Worm (Caenorhabditis elegans) whole organism, L4 larva: ENCODE results near the gene F01D5.1.

Experiments used
- F44E2.7 ChIP-seq: fragments of 200-800 bp; sonication (Bioruptor generic); IDR thresholded peaks from 2 replicates; pipeline ENCODE4 v2.1.2; 2022; ENCODE audit warnings: missing genetic modification characterization, missing compliant biosample characterization
- attf-4 ChIP-seq: sonication (generic microtip); optimal IDR thresholded peaks from 3 replicates; lab custom pipeline; 2017; ENCODE audit warnings: missing biosample characterization, missing genetic modification characterization
- ceh-82 ChIP-seq: sonication (generic microtip); optimal IDR thresholded peaks from 2 replicates; lab custom pipeline; 2017; ENCODE audit warnings: missing biosample characterization, missing genetic modification characterization
- dmd-6 ChIP-seq: fragments of 200-800 bp; sonication (Bioruptor generic); IDR thresholded peaks from 2 replicates; pipeline ENCODE4 v1.3.6; 2022; ENCODE audit warnings: missing genetic modification reagents, missing genetic modification characterization, missing compliant biosample characterization
- lin-39 ChIP-seq: fragments of 150-350 bp; optimal IDR thresholded peaks from 2 replicates; lab custom pipeline; 2014; ENCODE audit warnings: missing biosample characterization, missing genetic modification reagents, missing genetic modification characterization
- mdt-29 ChIP-seq: fragments of 200-800 bp; sonication (Bioruptor generic); IDR thresholded peaks from 2 replicates; pipeline ENCODE4 v1.3.6; 2022; ENCODE audit warnings: missing genetic modification reagents, missing genetic modification characterization, missing compliant biosample characterization
- nhr-11 ChIP-seq: fragments of 150-350 bp; optimal IDR thresholded peaks from 2 replicates; lab custom pipeline; 2014; ENCODE audit warnings: missing biosample characterization, missing genetic modification characterization
- nhr-6 ChIP-seq: fragments of 150-350 bp; optimal IDR thresholded peaks from 2 replicates; lab custom pipeline; 2014; ENCODE audit warnings: missing biosample characterization, missing genetic modification characterization
- nhr-76 ChIP-seq: fragments of 150-350 bp; optimal IDR thresholded peaks from 2 replicates; lab custom pipeline; 2014; ENCODE audit warnings: missing biosample characterization, missing genetic modification characterization
- pqm-1 ChIP-seq: sonication (generic microtip); optimal IDR thresholded peaks from 2 replicates; lab custom pipeline; 2017; ENCODE audit warnings: missing biosample characterization, missing genetic modification characterization
- unc-39 ChIP-seq: sonication (generic microtip); optimal IDR thresholded peaks from 2 replicates; lab custom pipeline; 2017; ENCODE audit warnings: missing biosample characterization, missing genetic modification characterization
- ztf-11 ChIP-seq: fragments of 150-350 bp; optimal IDR thresholded peaks from 2 replicates; lab custom pipeline; 2014; ENCODE audit warnings: missing biosample characterization, missing genetic modification characterization

DNA sequence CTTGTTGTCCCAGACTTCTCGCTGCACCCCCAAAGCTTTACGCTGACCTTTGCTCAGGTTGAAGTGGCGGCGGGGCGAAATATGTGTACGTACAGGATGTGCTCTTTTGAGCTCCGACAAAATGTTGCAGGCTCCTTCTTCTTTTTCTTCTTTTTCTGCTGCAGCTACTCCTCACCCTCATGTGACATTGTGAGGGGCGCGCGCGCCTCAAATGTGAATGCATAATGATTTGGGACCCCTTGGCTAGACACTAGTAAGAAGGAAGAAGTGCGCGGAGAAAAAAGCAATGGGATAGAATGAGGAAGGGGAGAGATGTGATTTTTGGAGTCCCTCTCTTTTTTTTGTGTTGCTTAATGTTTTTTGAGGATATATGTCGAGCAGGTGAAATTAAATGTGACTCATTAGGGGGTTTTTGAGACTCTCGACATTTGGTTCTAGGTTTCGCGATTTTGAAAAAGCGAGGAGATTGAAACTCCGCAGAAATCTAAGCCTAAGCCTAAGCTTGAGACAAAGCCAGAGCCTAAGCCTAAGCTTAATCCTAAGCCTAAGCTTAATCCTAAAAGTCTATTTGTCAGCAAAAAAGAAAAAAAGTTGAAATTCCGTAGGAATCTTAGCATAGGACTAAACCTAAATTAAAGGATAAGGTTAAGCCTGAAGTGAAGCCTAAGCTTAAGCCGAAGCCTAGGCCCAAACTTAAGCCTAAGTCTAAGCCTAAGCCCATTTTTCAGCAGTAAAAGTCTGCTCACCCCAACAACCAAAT lies 39.5 kb upstream of the F01D5.1 start:
- TF ChIP-seq pqm-1 (tag; lab: Kevin White, UChicago): no peak
- peak; percentile 35 for TF ChIP-seq dmd-6 (GFP tag; lab: Robert Waterston, UW)
- no peak for TF ChIP-seq attf-4
- no peak for TF ChIP-seq nhr-76 (tag; lab: Kevin White, UChicago)
- TF ChIP-seq nhr-6 (tag; lab: Kevin White, UChicago): no peak
- TF ChIP-seq mdt-29 (GFP tag; lab: Robert Waterston, UW): no peak
- no peak for TF ChIP-seq nhr-11 (tag; lab: Kevin White, UChicago)
- TF ChIP-seq ceh-82 (tag; lab: Kevin White, UChicago): no peak
- TF ChIP-seq F44E2.7 (GFP tag; lab: Robert Waterston, UW): no peak
- TF ChIP-seq ztf-11: no peak
- TF ChIP-seq unc-39 (tag; lab: Kevin White, UChicago): no peak
- no peak for TF ChIP-seq lin-39 (tag; lab: Kevin White, UChicago)
